Worm (Caenorhabditis elegans): ENCODE measurements around the gene pezo-1.

pezo-1 gene

ce11 chrIV:9376550-9376949 lies 10.2 kb upstream of the pezo-1 start:
- peak; percentile 49 for TF ChIP-seq dve-1 (tag; optimal IDR thresholded peaks at IDR 0.05; ENCODE audit: insufficient read depth)
- peak; percentile 39 for TF ChIP-seq nhr-28 (tag; optimal IDR thresholded peaks at IDR 0.05)
- no peak for TF ChIP-seq zfp-3 (GFP tag; conservative IDR thresholded peaks at IDR 0.05)
- TF ChIP-seq egl-43 (GFP tag; IDR thresholded peaks at IDR 0.05): no peak
- no peak for TF ChIP-seq ceh-28 (tag; optimal IDR thresholded peaks at IDR 0.05)
- TF ChIP-seq nhr-76 (tag; optimal IDR thresholded peaks at IDR 0.05): peak; percentile 45
- TF ChIP-seq lim-7 (GFP tag; IDR thresholded peaks at IDR 0.05): no peak
- no peak for TF ChIP-seq skn-1 (tag; optimal IDR thresholded peaks at IDR 0.05)
- no peak for TF ChIP-seq arid-1 (GFP tag; conservative IDR thresholded peaks at IDR 0.05)
- no peak for TF ChIP-seq set-16 (GFP tag; IDR thresholded peaks at IDR 0.05)
- TF ChIP-seq spr-1 (tag; optimal IDR thresholded peaks at IDR 0.05): no peak
- peak; percentile 36 for TF ChIP-seq hlh-30 (tag; optimal IDR thresholded peaks at IDR 0.05; ENCODE audit: insufficient read depth)
- peak in 1 of 2 experiments; percentile 31 for TF ChIP-seq lsy-2 (tag; optimal IDR thresholded peaks at IDR 0.05)
- peak; percentile 65 for TF ChIP-seq nhr-25 (tag; optimal IDR thresholded peaks at IDR 0.05; ENCODE audit: borderline replicate concordance, insufficient read depth)
- no peak for TF ChIP-seq saeg-2 (GFP tag; IDR thresholded peaks at IDR 0.05)
- peak; percentile 59; the same call in 1 of the 2 replicates for TF ChIP-seq tra-1 (GFP tag; IDR thresholded peaks at IDR 0.05)
- no peak for TF ChIP-seq spr-3 (GFP tag; optimal IDR thresholded peaks at IDR 0.05)
- TF ChIP-seq mxl-3 (GFP tag; optimal IDR thresholded peaks at IDR 0.05): no peak
- TF ChIP-seq mdl-1 (tag; optimal IDR thresholded peaks at IDR 0.05): no peak
- peak; percentile 70 for TF ChIP-seq dmd-6 (GFP tag; IDR thresholded peaks at IDR 0.05)
- no peak for TF ChIP-seq nhr-102 (tag; optimal IDR thresholded peaks at IDR 0.05)
- no peak for TF ChIP-seq ctbp-1 (GFP tag; IDR thresholded peaks at IDR 0.05)

- TF ChIP-seq dmd-6 (GFP tag; IDR thresholded peaks at IDR 0.05) (peak; percentile 21; the same call in 1 of the 2 replicates), daf-16 (GFP tag; optimal IDR thresholded peaks at IDR 0.05) (no peak), daf-16 (tag; optimal IDR thresholded peaks at IDR 0.05) (no peak), duxl-1 (tag; optimal IDR thresholded peaks at IDR 0.05; ENCODE audit: poor library complexity) (no peak), F49E8.2 (tag; optimal IDR thresholded peaks at IDR 0.05; ENCODE audit: borderline replicate concordance) (no peak), dve-1 (tag; optimal IDR thresholded peaks at IDR 0.05; ENCODE audit: insufficient read depth) (peak; percentile 50), lir-3 (tag; optimal IDR thresholded peaks at IDR 0.05) (no peak), F10B5.3 (tag; optimal IDR thresholded peaks at IDR 0.05) (no peak), sdz-12 (GFP tag; optimal IDR thresholded peaks at IDR 0.05) (no peak), ZK546.5 (tag; optimal IDR thresholded peaks at IDR 0.05) (no peak), arid-1 (GFP tag; conservative IDR thresholded peaks at IDR 0.05) (no peak), aha-1 (tag) (peak; percentile 26), madf-9 (GFP tag; conservative IDR thresholded peaks at IDR 0.05) (no peak)
Observed at ce11 chrIV:9374529-9374928, 8.2 kb upstream of the pezo-1 start, which contains the start of gene C10C5.3. Gene C10C5.3 (plus strand): TSS chrIV:9374829.

ce11 chrIV:9371126-9371525 lies 4.8 kb upstream of the pezo-1 start, which contains the start of gene fbxc-58:
Gene fbxc-58 (plus strand): TSS chrIV:9371508.
- TF ChIP-seq pqm-1 (tag; optimal IDR thresholded peaks at IDR 0.05) (peak; percentile 80), aly-2 (tag; optimal IDR thresholded peaks at IDR 0.05) (no peak), dve-1 (tag; optimal IDR thresholded peaks at IDR 0.05; ENCODE audit: insufficient read depth) (peak; percentile 1), ztf-7 (tag; optimal IDR thresholded peaks at IDR 0.05) (peak; percentile 18), cey-2 (tag; optimal IDR thresholded peaks at IDR 0.05; ENCODE audit: borderline replicate concordance, insufficient read depth) (no peak), jun-1 (tag; optimal IDR thresholded peaks at IDR 0.05) (no peak), nhr-28 (tag; optimal IDR thresholded peaks at IDR 0.05) (peak; percentile 21), T20F7.1 (GFP tag; optimal IDR thresholded peaks at IDR 0.05) (peak; percentile 4), lin-1 (GFP tag; IDR thresholded peaks at IDR 0.05) (no peak), unc-130 (GFP tag; optimal IDR thresholded peaks at IDR 0.05) (no peak), daf-16 (GFP tag; optimal IDR thresholded peaks at IDR 0.05) (no peak), daf-16 (tag; optimal IDR thresholded peaks at IDR 0.05) (peak; percentile 44), R02D3.7 (tag; optimal IDR thresholded peaks at IDR 0.05) (no peak), zip-2 (tag; optimal IDR thresholded peaks at IDR 0.05) (peak; percentile 84), zfp-3 (GFP tag; conservative IDR thresholded peaks at IDR 0.05) (no peak), D1046.2 (GFP tag; IDR thresholded peaks at IDR 0.05) (no peak)

Data from whole organism, L4 larva.